Fruit fly (Drosophila melanogaster) whole organism, pupa: ENCODE data around the gene Pglym87.

Experiments
- CG12605 ChIP-seq: fragments of 200-800 bp; sonication (Bioruptor generic); IDR thresholded peaks from 2 replicates; pipeline ENCODE4 v1.3.6; 2022; ENCODE audit warnings: missing biosample characterization, missing genetic modification characterization
- CG14655 ChIP-seq: fragments of 200-800 bp; sonication (Bioruptor generic); optimal IDR thresholded peaks from 3 replicates; lab custom pipeline; 2017; ENCODE audit warnings: mild to moderate bottlenecking, missing biosample characterization, missing genetic modification reagents, missing genetic modification characterization
- CG15710 ChIP-seq: fragments of 200-800 bp; sonication (Bioruptor generic); optimal IDR thresholded peaks from 2 replicates; lab custom pipeline; 2018; ENCODE audit warnings: missing biosample characterization, mild to moderate bottlenecking, missing genetic modification characterization, moderate library complexity
- CG17806 ChIP-seq: fragments of 200-800 bp; sonication (Bioruptor generic); optimal IDR thresholded peaks from 2 replicates; lab custom pipeline; 2018; ENCODE audit warnings: missing biosample characterization, mild to moderate bottlenecking, missing genetic modification characterization, moderate library complexity
- CG4496 ChIP-seq: fragments of 200-800 bp; sonication (Bioruptor generic); IDR thresholded peaks from 3 replicates; pipeline ENCODE4 v1.3.6; 2022; ENCODE audit warnings: missing biosample characterization, missing genetic modification characterization
- CG8159 ChIP-seq: fragments of 200-800 bp; sonication (Bioruptor generic); optimal IDR thresholded peaks from 3 replicates; lab custom pipeline; 2018; ENCODE audit warnings: missing biosample characterization, mild to moderate bottlenecking, missing genetic modification characterization, moderate library complexity
- CG9948 ChIP-seq: fragments of 200-800 bp; sonication (Bioruptor generic); optimal IDR thresholded peaks from 2 replicates; lab custom pipeline; 2018; ENCODE audit warnings: missing biosample characterization, mild to moderate bottlenecking, missing genetic modification characterization, moderate library complexity
- D1 ChIP-seq: fragments of 200-800 bp; sonication (Bioruptor generic); optimal IDR thresholded peaks from 2 replicates; lab custom pipeline; 2018; ENCODE audit warnings: missing biosample characterization, mild to moderate bottlenecking, missing genetic modification characterization, moderate library complexity
- EcR ChIP-seq: fragments of 200-800 bp; sonication (Bioruptor generic); optimal IDR thresholded peaks from 3 replicates; lab custom pipeline; 2019; ENCODE audit warnings: missing biosample characterization, missing genetic modification characterization, mild to moderate bottlenecking, moderate library complexity, missing genetic modification reagents
- Ets98B ChIP-seq: fragments of 200-800 bp; sonication (Bioruptor generic); IDR thresholded peaks from 2 replicates; pipeline ENCODE4 v1.3.6; 2022; ENCODE audit warnings: missing biosample characterization, missing genetic modification characterization
- Pif1A ChIP-seq: fragments of 200-800 bp; sonication (Bioruptor generic); optimal IDR thresholded peaks from 3 replicates; lab custom pipeline; 2016; ENCODE audit warnings: missing biosample characterization, missing genetic modification characterization
- gl ChIP-seq: fragments of 200-800 bp; sonication (Bioruptor generic); optimal IDR thresholded peaks from 2 replicates; lab custom pipeline; 2018; ENCODE audit warnings: missing biosample characterization, mild to moderate bottlenecking, missing genetic modification characterization
- rn ChIP-seq: fragments of 200-800 bp; sonication (Bioruptor generic); IDR thresholded peaks from 2 replicates; pipeline ENCODE4 v1.3.6; 2022; ENCODE audit warnings: missing biosample characterization, missing genetic modification characterization

dm6 chr3R:12270590-12270989 lies 38.1 kb upstream of the Pglym87 start, which contains the start of gene CG17738:
- TF ChIP-seq CG15710 (tag; lab: Kevin White, UChicago) (no peak), CG4496 (no peak), EcR (GFP tag; lab: Kevin White, UChicago) (no peak), Pif1A (GFP tag; lab: Kevin White, UChicago) (no peak), CG12605 (GFP tag; lab: Robert Waterston, UW) (no peak), D1 (tag; lab: Kevin White, UChicago) (no peak), CG14655 (GFP tag; lab: Kevin White, UChicago) (no peak), CG17806 (tag; lab: Kevin White, UChicago) (no peak), CG9948 (no peak), rn (GFP tag; lab: Robert Waterston, UW) (no peak), Ets98B (GFP tag; lab: Robert Waterston, UW) (no peak), gl (tag; lab: Kevin White, UChicago) (no peak), CG8159 (tag; lab: Kevin White, UChicago) (no peak)
